Fruit fly (Drosophila melanogaster) whole organism, pupa: ENCODE results near the gene ND-13B.
A peak's percentile ranks its signal among the peaks of the same experiment; 100 is the strongest.

Experiments used
- CG10348 ChIP-seq: fragments of 200-800 bp; sonication (Bioruptor generic); IDR thresholded peaks from 2 replicates; pipeline ENCODE4 v1.3.6; 2022; ENCODE audit warnings: missing biosample characterization, missing genetic modification characterization
- CG12605 ChIP-seq: fragments of 200-800 bp; sonication (Bioruptor generic); IDR thresholded peaks from 2 replicates; pipeline ENCODE4 v1.3.6; 2022; ENCODE audit warnings: missing biosample characterization, missing genetic modification characterization
- CG13204 ChIP-seq: fragments of 200-800 bp; sonication (Bioruptor generic); optimal IDR thresholded peaks from 2 replicates; lab custom pipeline; 2018; ENCODE audit warnings: missing biosample characterization, mild to moderate bottlenecking, missing genetic modification characterization, moderate library complexity
- CG14655 ChIP-seq: fragments of 200-800 bp; sonication (Bioruptor generic); optimal IDR thresholded peaks from 3 replicates; lab custom pipeline; 2017; ENCODE audit warnings: mild to moderate bottlenecking, missing biosample characterization, missing genetic modification reagents, missing genetic modification characterization
- CG15710 ChIP-seq: fragments of 200-800 bp; sonication (Bioruptor generic); optimal IDR thresholded peaks from 2 replicates; lab custom pipeline; 2018; ENCODE audit warnings: missing biosample characterization, mild to moderate bottlenecking, missing genetic modification characterization, moderate library complexity
- CG17806 ChIP-seq: fragments of 200-800 bp; sonication (Bioruptor generic); optimal IDR thresholded peaks from 2 replicates; lab custom pipeline; 2018; ENCODE audit warnings: missing biosample characterization, mild to moderate bottlenecking, missing genetic modification characterization, moderate library complexity
- CG32121 ChIP-seq: fragments of 200-800 bp; sonication (Bioruptor generic); IDR thresholded peaks from 2 replicates; pipeline ENCODE4 v1.3.6; 2022; ENCODE audit warnings: missing biosample characterization, missing genetic modification characterization
- CG34367 ChIP-seq: fragments of 200-800 bp; sonication (Bioruptor generic); optimal IDR thresholded peaks from 2 replicates; lab custom pipeline; 2018; ENCODE audit warnings: missing biosample characterization, mild to moderate bottlenecking, missing genetic modification characterization
- CG4496 ChIP-seq: fragments of 200-800 bp; sonication (Bioruptor generic); IDR thresholded peaks from 3 replicates; pipeline ENCODE4 v1.3.6; 2022; ENCODE audit warnings: missing biosample characterization, missing genetic modification characterization
- CG8159 ChIP-seq: fragments of 200-800 bp; sonication (Bioruptor generic); optimal IDR thresholded peaks from 3 replicates; lab custom pipeline; 2018; ENCODE audit warnings: missing biosample characterization, mild to moderate bottlenecking, missing genetic modification characterization, moderate library complexity
- CG8301 ChIP-seq: fragments of 200-800 bp; sonication (Bioruptor generic); optimal IDR thresholded peaks from 2 replicates; lab custom pipeline; 2018; ENCODE audit warnings: missing biosample characterization, mild to moderate bottlenecking, missing genetic modification characterization
- CG9948 ChIP-seq: fragments of 200-800 bp; sonication (Bioruptor generic); optimal IDR thresholded peaks from 2 replicates; lab custom pipeline; 2018; ENCODE audit warnings: missing biosample characterization, mild to moderate bottlenecking, missing genetic modification characterization, moderate library complexity
- D1 ChIP-seq: fragments of 200-800 bp; sonication (Bioruptor generic); optimal IDR thresholded peaks from 2 replicates; lab custom pipeline; 2018; ENCODE audit warnings: missing biosample characterization, mild to moderate bottlenecking, missing genetic modification characterization, moderate library complexity
- EcR ChIP-seq: fragments of 200-800 bp; sonication (Bioruptor generic); optimal IDR thresholded peaks from 3 replicates; lab custom pipeline; 2019; ENCODE audit warnings: missing biosample characterization, missing genetic modification characterization, mild to moderate bottlenecking, moderate library complexity, missing genetic modification reagents
- Ets98B ChIP-seq: fragments of 200-800 bp; sonication (Bioruptor generic); IDR thresholded peaks from 2 replicates; pipeline ENCODE4 v1.3.6; 2022; ENCODE audit warnings: missing biosample characterization, missing genetic modification characterization
- Pif1A ChIP-seq: fragments of 200-800 bp; sonication (Bioruptor generic); optimal IDR thresholded peaks from 3 replicates; lab custom pipeline; 2016; ENCODE audit warnings: missing biosample characterization, missing genetic modification characterization
- Pif1B ChIP-seq: fragments of 200-800 bp; sonication (Bioruptor generic); optimal IDR thresholded peaks from 3 replicates; lab custom pipeline; 2016; ENCODE audit warnings: missing biosample characterization, missing genetic modification characterization
- Snoo ChIP-seq: fragments of 200-800 bp; sonication (Bioruptor generic); optimal IDR thresholded peaks from 3 replicates; lab custom pipeline; 2017; ENCODE audit warnings: missing biosample characterization, mild to moderate bottlenecking, missing genetic modification characterization, inconsistent platforms
- fd96Ca ChIP-seq: fragments of 200-800 bp; sonication (Bioruptor generic); IDR thresholded peaks from 3 replicates; pipeline ENCODE4 v1.3.6; 2022; ENCODE audit warnings: missing biosample characterization, missing genetic modification characterization
- gl ChIP-seq: fragments of 200-800 bp; sonication (Bioruptor generic); optimal IDR thresholded peaks from 2 replicates; lab custom pipeline; 2018; ENCODE audit warnings: missing biosample characterization, mild to moderate bottlenecking, missing genetic modification characterization
- rn ChIP-seq: fragments of 200-800 bp; sonication (Bioruptor generic); IDR thresholded peaks from 2 replicates; pipeline ENCODE4 v1.3.6; 2022; ENCODE audit warnings: missing biosample characterization, missing genetic modification characterization

ND-13B gene

dm6 chr3L:10679711-10680154 is 14.2 kb downstream of the ND-13B start:
- TF ChIP-seq CG9948 (tag; lab: Kevin White, UChicago) = peak; percentile 22
- TF ChIP-seq CG13204 (GFP tag; lab: Kevin White, UChicago) = no peak
- 0 out of 2 replicates have a peak, but pooled peaks have one; percentile 40 for TF ChIP-seq CG12605 (GFP tag; lab: Robert Waterston, UW)
- TF ChIP-seq CG17806 (tag; lab: Kevin White, UChicago) = peak; percentile 29
- TF ChIP-seq EcR = peak; percentile 46
- no peak for TF ChIP-seq rn (GFP tag; lab: Robert Waterston, UW)
- no peak for TF ChIP-seq Snoo (tag; lab: Kevin White, UChicago)
- TF ChIP-seq Pif1B (GFP tag; lab: Kevin White, UChicago) = no peak
- no peak for TF ChIP-seq gl
- TF ChIP-seq Ets98B (GFP tag; lab: Robert Waterston, UW) = peak; percentile 51; the same call in 1 of the 2 replicates
- TF ChIP-seq fd96Ca (GFP tag; lab: Robert Waterston, UW) = no peak
- TF ChIP-seq CG4496 = peak; percentile 63; the same call in 2 of the 3 replicates
- peak; percentile 69 for TF ChIP-seq CG32121 (GFP tag; lab: Robert Waterston, UW)
- peak; percentile 29 for TF ChIP-seq CG8159 (tag; lab: Kevin White, UChicago)
- peak; percentile 39 for TF ChIP-seq CG8301 (tag; lab: Kevin White, UChicago)
- peak; percentile 64 for TF ChIP-seq CG14655 (GFP tag; lab: Kevin White, UChicago)
- TF ChIP-seq Pif1A = peak; percentile 36
- peak; percentile 6 for TF ChIP-seq CG15710 (tag; lab: Kevin White, UChicago)

DNA sequence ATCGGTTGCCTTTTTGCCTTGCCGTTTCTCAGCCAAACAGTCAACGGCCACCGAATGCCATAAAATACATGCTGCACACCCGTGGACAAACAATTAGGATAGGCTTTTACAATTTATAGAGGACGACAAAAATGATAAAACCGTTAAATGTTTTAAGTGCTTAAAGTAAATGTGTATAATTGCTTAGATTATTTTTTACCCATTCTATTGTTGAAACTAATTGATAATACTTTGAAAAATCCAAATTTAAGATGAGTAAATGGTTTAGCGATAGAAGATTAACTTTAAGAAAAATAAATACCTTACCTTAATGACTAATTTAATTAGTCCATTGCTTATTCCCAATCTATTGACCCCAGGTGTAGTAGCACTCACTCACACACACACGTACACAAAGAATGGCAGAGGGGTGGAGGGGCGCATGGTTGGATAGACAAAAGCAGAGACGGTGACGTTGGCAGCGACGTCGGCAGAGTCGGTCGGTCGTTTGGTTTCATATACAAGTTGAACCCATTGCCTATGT is 15.3 kb downstream of the ND-13B start:
- TF ChIP-seq D1 (tag; lab: Kevin White, UChicago) = peak; percentile 83
- TF ChIP-seq CG14655 (GFP tag; lab: Kevin White, UChicago) = peak; percentile 92
- TF ChIP-seq rn (GFP tag; lab: Robert Waterston, UW) = peak; percentile 85
- peak; percentile 92 for TF ChIP-seq CG4496
- peak; percentile 43; the same call in 1 of the 3 replicates for TF ChIP-seq fd96Ca (GFP tag; lab: Robert Waterston, UW)
- peak; percentile 90 for TF ChIP-seq CG8301 (tag; lab: Kevin White, UChicago)
- TF ChIP-seq Pif1A = peak; percentile 90
- peak; percentile 78 for TF ChIP-seq Ets98B (GFP tag; lab: Robert Waterston, UW)
- TF ChIP-seq EcR = peak; percentile 76
- peak; percentile 85 for TF ChIP-seq CG12605 (GFP tag; lab: Robert Waterston, UW)
- TF ChIP-seq CG15710 (tag; lab: Kevin White, UChicago) = peak; percentile 89
- peak; percentile 95 for TF ChIP-seq CG32121 (GFP tag; lab: Robert Waterston, UW)
- TF ChIP-seq CG17806 (tag; lab: Kevin White, UChicago) = peak; percentile 84
- TF ChIP-seq CG8159 (tag; lab: Kevin White, UChicago) = peak; percentile 91
- TF ChIP-seq CG13204 (GFP tag; lab: Kevin White, UChicago) = peak; percentile 76
- TF ChIP-seq CG10348 = peak; percentile 88
- TF ChIP-seq Pif1B (GFP tag; lab: Kevin White, UChicago) = peak; percentile 76
- TF ChIP-seq gl = peak; percentile 65
- peak; percentile 80 for TF ChIP-seq Snoo (tag; lab: Kevin White, UChicago)
- TF ChIP-seq CG9948 (tag; lab: Kevin White, UChicago) = peak; percentile 83
- TF ChIP-seq CG34367 (tag; lab: Kevin White, UChicago) = peak; percentile 80

DNA sequence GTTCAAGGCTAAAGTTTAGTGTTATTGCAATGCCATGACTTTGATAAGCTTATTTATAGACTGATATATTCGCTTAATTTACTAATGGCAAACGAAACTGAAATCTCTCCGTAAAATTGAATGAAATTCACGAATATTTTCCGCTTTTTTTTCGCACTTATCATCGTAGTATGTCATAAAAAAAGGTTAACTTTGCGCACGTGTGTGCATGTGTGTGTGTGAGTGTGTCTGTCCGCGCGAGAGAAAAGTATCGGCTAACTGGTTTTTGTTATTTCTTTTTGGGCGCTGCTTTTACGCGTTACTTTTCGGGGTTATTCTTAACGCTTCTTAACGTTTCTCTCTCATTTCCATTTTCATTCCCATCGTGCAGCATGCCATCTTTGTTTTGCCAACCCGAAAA is 16.1 kb downstream of the ND-13B start:
- TF ChIP-seq CG10348 = no peak
- no peak for TF ChIP-seq gl
- no peak for TF ChIP-seq CG32121 (GFP tag; lab: Robert Waterston, UW)
- TF ChIP-seq Pif1A = no peak
- TF ChIP-seq CG15710 (tag; lab: Kevin White, UChicago) = no peak
- TF ChIP-seq rn (GFP tag; lab: Robert Waterston, UW) = no peak
- TF ChIP-seq Pif1B (GFP tag; lab: Kevin White, UChicago) = no peak
- TF ChIP-seq CG4496 = no peak
- TF ChIP-seq CG8301 (tag; lab: Kevin White, UChicago) = no peak
- no peak for TF ChIP-seq fd96Ca (GFP tag; lab: Robert Waterston, UW)
- no peak for TF ChIP-seq CG17806 (tag; lab: Kevin White, UChicago)
- TF ChIP-seq CG12605 (GFP tag; lab: Robert Waterston, UW) = no peak
- no peak for TF ChIP-seq Ets98B (GFP tag; lab: Robert Waterston, UW)
- TF ChIP-seq CG14655 (GFP tag; lab: Kevin White, UChicago) = no peak
- no peak for TF ChIP-seq CG9948 (tag; lab: Kevin White, UChicago)
- no peak for TF ChIP-seq CG34367 (tag; lab: Kevin White, UChicago)
- no peak for TF ChIP-seq CG13204 (GFP tag; lab: Kevin White, UChicago)
- TF ChIP-seq CG8159 (tag; lab: Kevin White, UChicago) = no peak
- TF ChIP-seq EcR = no peak
- TF ChIP-seq Snoo (tag; lab: Kevin White, UChicago) = no peak

DNA sequence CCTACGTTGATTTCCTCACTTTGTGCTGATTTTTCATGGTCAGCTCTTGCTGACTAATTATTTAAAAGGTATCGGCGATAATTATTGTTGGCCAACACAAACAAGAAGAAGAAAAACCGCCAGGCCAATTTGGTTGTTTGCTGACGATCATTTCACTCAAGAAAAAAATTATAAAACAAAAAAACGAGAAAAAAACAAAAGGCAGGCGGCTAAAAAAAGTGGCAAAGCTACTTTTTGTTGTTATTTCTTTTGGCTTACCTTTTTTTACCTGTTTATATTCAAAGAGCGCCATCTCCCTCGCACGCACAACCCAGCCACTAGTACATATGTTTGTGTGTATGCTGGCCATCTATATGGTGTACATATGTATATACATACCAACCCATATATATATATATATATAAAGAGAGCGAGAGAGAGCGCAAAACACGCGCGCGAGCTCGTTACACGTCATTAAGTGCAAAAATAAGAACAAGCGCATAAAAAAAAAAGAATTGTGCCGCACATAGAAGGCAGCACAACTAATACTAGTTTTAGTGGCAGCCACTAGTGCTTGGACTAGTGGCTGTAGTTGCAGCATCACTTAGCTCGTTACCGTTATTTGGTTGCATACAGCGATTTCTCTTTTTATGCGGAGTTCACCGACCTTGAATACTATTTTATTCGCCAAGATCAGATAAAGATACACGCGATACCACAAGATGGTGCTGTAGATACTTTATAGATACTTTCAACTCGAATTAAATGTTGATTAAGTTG is 18.1 kb downstream of the ND-13B start:
- TF ChIP-seq CG14655 (GFP tag; lab: Kevin White, UChicago) = peak; percentile 59
- peak; percentile 47 for TF ChIP-seq CG17806 (tag; lab: Kevin White, UChicago)
- TF ChIP-seq CG9948 (tag; lab: Kevin White, UChicago) = peak; percentile 42
- TF ChIP-seq CG12605 (GFP tag; lab: Robert Waterston, UW) = peak; percentile 78
- TF ChIP-seq CG32121 (GFP tag; lab: Robert Waterston, UW) = peak; percentile 82
- TF ChIP-seq Pif1A = peak; percentile 70
- TF ChIP-seq CG15710 (tag; lab: Kevin White, UChicago) = peak; percentile 52
- TF ChIP-seq fd96Ca (GFP tag; lab: Robert Waterston, UW) = peak; percentile 76; the same call in 2 of the 3 replicates
- TF ChIP-seq gl = peak; percentile 83
- peak; percentile 58 for TF ChIP-seq Pif1B (GFP tag; lab: Kevin White, UChicago)
- TF ChIP-seq CG4496 = peak; percentile 84
- TF ChIP-seq rn (GFP tag; lab: Robert Waterston, UW) = peak; percentile 53; the same call in 1 of the 2 replicates
- peak; percentile 67 for TF ChIP-seq Snoo (tag; lab: Kevin White, UChicago)
- peak; percentile 59 for TF ChIP-seq CG34367 (tag; lab: Kevin White, UChicago)
- peak; percentile 85 for TF ChIP-seq Ets98B (GFP tag; lab: Robert Waterston, UW)
- peak; percentile 73 for TF ChIP-seq EcR
- TF ChIP-seq CG8301 (tag; lab: Kevin White, UChicago) = peak; percentile 46
- peak; percentile 52 for TF ChIP-seq D1 (tag; lab: Kevin White, UChicago)
- TF ChIP-seq CG8159 (tag; lab: Kevin White, UChicago) = peak; percentile 73
- TF ChIP-seq CG10348 = no peak
- TF ChIP-seq CG13204 (GFP tag; lab: Kevin White, UChicago) = peak; percentile 80
- TF ChIP-seq, all 21 proteins: peak for 20
